Fruit fly (Drosophila melanogaster): Measurements from ENCODE around the gene Mybbp1A.

DNA sequence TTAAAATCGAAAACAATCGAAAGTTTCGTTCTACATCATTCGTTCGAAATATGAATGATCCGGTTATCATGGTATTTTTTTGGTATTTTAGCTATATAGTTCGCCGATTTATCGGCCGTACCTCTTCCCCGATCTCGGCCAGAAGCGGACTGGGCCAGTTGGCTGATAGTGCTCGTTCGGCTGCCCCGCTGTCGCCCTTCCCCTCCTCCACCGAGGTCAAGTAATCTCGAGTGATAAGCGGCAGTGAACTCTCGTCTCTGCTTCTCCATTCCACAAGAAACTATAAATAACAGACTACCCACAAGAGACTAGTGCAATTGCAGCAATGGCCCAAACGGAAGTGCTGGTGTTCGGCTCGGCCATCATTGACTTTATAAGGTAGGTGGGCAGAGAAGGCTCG lies 6.2 kb upstream of the Mybbp1A start, which contains the start of gene CG13369:
- TF ChIP-seq CrebA (GFP tag; optimal IDR thresholded peaks at IDR 0.05; ENCODE audit: borderline replicate concordance) (no peak), Rel (GFP tag; optimal IDR thresholded peaks at IDR 0.05) (no peak), Rel (tag; optimal IDR thresholded peaks at IDR 0.05) (no peak), woc (GFP tag; optimal IDR thresholded peaks at IDR 0.05) (no peak), lola (GFP tag; optimal IDR thresholded peaks at IDR 0.05) (no peak), CG32264 (GFP tag; optimal IDR thresholded peaks at IDR 0.05) (no peak), Sp1 (GFP tag; optimal IDR thresholded peaks at IDR 0.05) (no peak), Vsx2 (GFP tag; optimal IDR thresholded peaks at IDR 0.05; ENCODE audit: partially characterized antibody) (no peak), HLH106 (tag; optimal IDR thresholded peaks at IDR 0.05) (no peak), sage (GFP tag; optimal IDR thresholded peaks at IDR 0.05) (no peak), psq (GFP tag; optimal IDR thresholded peaks at IDR 0.05) (no peak), CG9705 (GFP tag; optimal IDR thresholded peaks at IDR 0.05) (no peak), fru (GFP tag; optimal IDR thresholded peaks at IDR 0.05) (no peak), pan (optimal IDR thresholded peaks at IDR 0.05) (no peak), Hnf4 (GFP tag; optimal IDR thresholded peaks at IDR 0.05) (no peak)

Data from whole organism, wandering third instar larva.